Worm (Caenorhabditis elegans) whole organism, young adult: ENCODE measurements around the gene Y39A1A.24.

Experiments
- C17E4.6 ChIP-seq: fragments of 200-800 bp; sonication (Bioruptor generic); IDR thresholded peaks from 2 replicates; pipeline ENCODE4 v1.3.6; 2022; ENCODE audit warnings: missing genetic modification reagents, missing genetic modification characterization, missing compliant biosample characterization
- F57C9.4 ChIP-seq: sonication (generic microtip); optimal IDR thresholded peaks from 2 replicates; lab custom pipeline; 2017; ENCODE audit warnings: mild to moderate bottlenecking, missing genetic modification characterization, missing compliant biosample characterization
- Y95B8A.8 ChIP-seq: fragments of 200-800 bp; sonication (Bioruptor generic); IDR thresholded peaks from 2 replicates; pipeline ENCODE4 v1.3.6; 2022; ENCODE audit warnings: missing genetic modification reagents, missing genetic modification characterization, missing compliant biosample characterization
- ama-1 ChIP-seq, 3 experiments: fragments of 150-350 bp in 1 of 3; sonication (generic microtip) in 2 of 3; optimal IDR thresholded peaks; 2 replicates each; lab custom pipeline; 2014 to 2018; ENCODE audit warnings: missing biosample characterization in 2 of 3, missing genetic modification characterization in 2 of 3, missing genetic modification reagents in 2 of 3
- bed-2 ChIP-seq: fragments of 200-800 bp; sonication (Bioruptor generic); IDR thresholded peaks from 2 replicates; pipeline ENCODE4 v1.3.6; 2022; ENCODE audit warnings: missing genetic modification reagents, missing genetic modification characterization, missing compliant biosample characterization
- ccch-3 ChIP-seq: fragments of 200-800 bp; sonication (Bioruptor generic); optimal IDR thresholded peaks from 2 replicates; lab custom pipeline; 2018; ENCODE audit warnings: mild to moderate bottlenecking, missing genetic modification characterization, missing compliant biosample characterization
- ceh-58 ChIP-seq: fragments of 200-800 bp; sonication (Bioruptor generic); IDR thresholded peaks from 2 replicates; pipeline ENCODE4 v1.3.6; 2022; ENCODE audit warnings: missing genetic modification characterization, missing compliant biosample characterization
- fkh-3 ChIP-seq: sonication (generic microtip); optimal IDR thresholded peaks from 2 replicates; lab custom pipeline; 2016; ENCODE audit warnings: mild to moderate bottlenecking, missing genetic modification characterization, missing compliant biosample characterization
- lin-54 ChIP-seq: fragments of 200-800 bp; sonication (Bioruptor generic); optimal IDR thresholded peaks from 2 replicates; lab custom pipeline; 2018; ENCODE audit warnings: mild to moderate bottlenecking, missing genetic modification characterization, missing compliant biosample characterization
- snpc-4 ChIP-seq, 5 experiments: fragments of 150-350 bp in 1 of 5; sonication (generic microtip) in 4 of 5; optimal IDR thresholded peaks; 2 replicates each; lab custom pipeline; 2014 to 2018; ENCODE audit warnings: missing genetic modification characterization in 5 of 5, missing biosample characterization in 3 of 5, antibody characterized with exemption in 2 of 5, mild to moderate bottlenecking in 2 of 5, missing compliant biosample characterization in 2 of 5, missing genotype in 2 of 5, moderate library complexity in 2 of 5, missing genetic modification reagents in 1 of 5
- tbx-9 ChIP-seq: sonication (generic microtip); optimal IDR thresholded peaks from 2 replicates; lab custom pipeline; 2016; ENCODE audit warnings: borderline replicate concordance, missing genetic modification characterization, inconsistent platforms, missing compliant biosample characterization
- unc-130 ChIP-seq: sonication (generic microtip); optimal IDR thresholded peaks from 2 replicates; lab custom pipeline; 2016; ENCODE audit warnings: missing genetic modification reagents, missing genetic modification characterization, missing compliant biosample characterization

- TF ChIP-seq fkh-3 (tag; lab: Kevin White, UChicago) (no peak), lin-54 (GFP tag; lab: Kevin White, UChicago) (no peak), F57C9.4 (tag; lab: Kevin White, UChicago) (no peak), snpc-4 (GFP tag; optimal IDR thresholded peaks at IDR 0.05; lab: Kevin White, UChicago) (no peak), snpc-4 (tag; optimal IDR thresholded peaks at IDR 0.05; lab: Kevin White, UChicago) (no peak), ama-1 (optimal IDR thresholded peaks at IDR 0.05; lab: Kevin White, UChicago) (no peak), ama-1 (GFP tag; optimal IDR thresholded peaks at IDR 0.05; lab: Kevin White, UChicago) (no peak), Y95B8A.8 (no peak), C17E4.6 (GFP tag; lab: Robert Waterston, UW) (no peak), bed-2 (GFP tag; lab: Robert Waterston, UW) (no peak), unc-130 (GFP tag; lab: Kevin White, UChicago) (no peak), ccch-3 (GFP tag; lab: Kevin White, UChicago) (no peak), ceh-58 (GFP tag; lab: Robert Waterston, UW) (no peak), tbx-9 (tag; lab: Kevin White, UChicago) (no peak)
Measured at ce11 chrIII:10596387-10596786, 16.0 kb upstream of the Y39A1A.24 start, which contains the start of gene Y39A1A.3.
